Fruit fly (Drosophila melanogaster) whole organism, embryonic: Measurements from ENCODE around the gene dpr10.

Experiments used
- Awh ChIP-seq: fragments of 200-800 bp; sonication (Bioruptor generic); IDR thresholded peaks from 2 replicates; pipeline ENCODE4, ENCODE4 v1.3.6; 2022; ENCODE audit warnings: missing biosample characterization, missing genetic modification characterization
- BtbVII ChIP-seq: fragments of 200-800 bp; sonication (Bioruptor generic); optimal IDR thresholded peaks from 3 replicates; lab custom pipeline; 2017; ENCODE audit warnings: missing biosample characterization, mild to moderate bottlenecking, missing genetic modification characterization
- CG10147 ChIP-seq: fragments of 200-800 bp; sonication (Bioruptor generic); optimal IDR thresholded peaks from 2 replicates; lab custom pipeline; 2019; ENCODE audit warnings: missing biosample characterization, mild to moderate bottlenecking, missing genetic modification characterization, moderate library complexity
- CG10543 ChIP-seq: fragments of 200-800 bp; sonication (Bioruptor generic); optimal IDR thresholded peaks from 3 replicates; lab custom pipeline; 2017; ENCODE audit warnings: missing biosample characterization, mild to moderate bottlenecking, missing genetic modification characterization, moderate library complexity
- CG11696 ChIP-seq: fragments of 200-800 bp; sonication (Bioruptor generic); IDR thresholded peaks from 2 replicates; pipeline ENCODE4 v1.3.6; 2022; ENCODE audit warnings: missing biosample characterization, missing genetic modification characterization
- CG11723 ChIP-seq: fragments of 200-800 bp; sonication (Bioruptor generic); optimal IDR thresholded peaks from 2 replicates; lab custom pipeline; 2017; ENCODE audit warnings: missing biosample characterization, mild to moderate bottlenecking, missing genetic modification characterization
- CG12391 ChIP-seq: fragments of 200-800 bp; sonication (Bioruptor generic); optimal IDR thresholded peaks from 3 replicates; lab custom pipeline; 2018; ENCODE audit warnings: missing biosample characterization, mild to moderate bottlenecking, missing genetic modification characterization, moderate library complexity
- CG12769 ChIP-seq: fragments of 200-800 bp; sonication (Bioruptor generic); optimal IDR thresholded peaks from 2 replicates; lab custom pipeline; 2019; ENCODE audit warnings: missing biosample characterization, mild to moderate bottlenecking, missing genetic modification characterization, moderate library complexity
- CG13296 ChIP-seq: fragments of 200-800 bp; sonication (Bioruptor generic); optimal IDR thresholded peaks from 3 replicates; lab custom pipeline; 2018; ENCODE audit warnings: missing biosample characterization, mild to moderate bottlenecking, missing genetic modification characterization
- CG14441 ChIP-seq: fragments of 200-800 bp; sonication (Bioruptor generic); IDR thresholded peaks from 2 replicates; pipeline ENCODE4 v1.3.6; 2022; ENCODE audit warnings: missing biosample characterization, missing genetic modification characterization
- CG15601 ChIP-seq: fragments of 200-800 bp; sonication (Bioruptor generic); optimal IDR thresholded peaks from 3 replicates; lab custom pipeline; 2019; ENCODE audit warnings: missing biosample characterization, mild to moderate bottlenecking, missing genetic modification characterization, moderate library complexity
- CG16813 ChIP-seq: fragments of 200-800 bp; sonication (Bioruptor generic); IDR thresholded peaks from 3 replicates; pipeline ENCODE4 v1.3.6; 2022; ENCODE audit warnings: missing biosample characterization, missing genetic modification characterization; ENCODE audit not compliant: partially characterized antibody
- CG16863 ChIP-seq: fragments of 200-800 bp; sonication (Bioruptor generic); optimal IDR thresholded peaks from 3 replicates; lab custom pipeline; 2016; ENCODE audit warnings: missing biosample characterization, missing genetic modification characterization
- CG17328 ChIP-seq: fragments of 200-800 bp; sonication (Bioruptor generic); IDR thresholded peaks from 2 replicates; pipeline ENCODE4 v1.3.6; 2022; ENCODE audit warnings: missing biosample characterization, missing genetic modification characterization
- CG18011 ChIP-seq: fragments of 200-800 bp; sonication (Bioruptor generic); optimal IDR thresholded peaks from 2 replicates; lab custom pipeline; 2017; ENCODE audit warnings: missing biosample characterization, missing genetic modification characterization, mild to moderate bottlenecking, moderate library complexity, missing genotype
- CG18599 ChIP-seq: fragments of 200-800 bp; sonication (Bioruptor generic); optimal IDR thresholded peaks from 3 replicates; lab custom pipeline; 2017; ENCODE audit warnings: missing biosample characterization, missing genetic modification characterization, mild to moderate bottlenecking, moderate library complexity, missing genetic modification reagents
- CG18619 ChIP-seq: fragments of 200-800 bp; sonication (Bioruptor generic); optimal IDR thresholded peaks from 3 replicates; lab custom pipeline; 2017; ENCODE audit warnings: missing biosample characterization, mild to moderate bottlenecking, missing genetic modification characterization
- CG18764 ChIP-seq: fragments of 200-800 bp; sonication (Bioruptor generic); optimal IDR thresholded peaks from 3 replicates; lab custom pipeline; 2016; ENCODE audit warnings: missing biosample characterization, missing genetic modification characterization
- CG34224 ChIP-seq: fragments of 200-800 bp; sonication (Bioruptor generic); IDR thresholded peaks from 3 replicates; pipeline ENCODE4 v1.3.6; 2022; ENCODE audit warnings: missing biosample characterization, missing genetic modification characterization; ENCODE audit not compliant: partially characterized antibody
- CG4854 ChIP-seq: fragments of 200-800 bp; sonication (Bioruptor generic); optimal IDR thresholded peaks from 2 replicates; lab custom pipeline; 2016; ENCODE audit warnings: missing biosample characterization, missing genetic modification characterization, inconsistent platforms
- CG5245 ChIP-seq: fragments of 200-800 bp; sonication (Bioruptor generic); optimal IDR thresholded peaks from 3 replicates; lab custom pipeline; 2016; ENCODE audit warnings: missing biosample characterization, missing genetic modification characterization
- CG9437 ChIP-seq: fragments of 200-800 bp; sonication (Bioruptor generic); optimal IDR thresholded peaks from 2 replicates; lab custom pipeline; 2018; ENCODE audit warnings: missing biosample characterization, mild to moderate bottlenecking, missing genetic modification characterization
- CG9727 ChIP-seq: fragments of 200-800 bp; sonication (Bioruptor generic); optimal IDR thresholded peaks from 3 replicates; lab custom pipeline; 2017; ENCODE audit warnings: missing biosample characterization, mild to moderate bottlenecking, missing genetic modification characterization
- CG9932 ChIP-seq: fragments of 200-800 bp; sonication (Bioruptor generic); IDR thresholded peaks from 2 replicates; pipeline ENCODE4 v1.3.6; 2022; ENCODE audit warnings: missing biosample characterization, missing genetic modification characterization
- CoRest ChIP-seq: fragments of 200-800 bp; sonication (Bioruptor generic); optimal IDR thresholded peaks from 3 replicates; lab custom pipeline; 2018; ENCODE audit warnings: missing biosample characterization, mild to moderate bottlenecking, missing genetic modification characterization, moderate library complexity
- CrebB ChIP-seq: fragments of 200-800 bp; sonication (Bioruptor generic); optimal IDR thresholded peaks from 3 replicates; lab custom pipeline; 2018; ENCODE audit warnings: missing biosample characterization, mild to moderate bottlenecking, missing genetic modification characterization
- Dp ChIP-seq: fragments of 200-800 bp; sonication (Bioruptor generic); optimal IDR thresholded peaks from 2 replicates; lab custom pipeline; 2018; ENCODE audit warnings: missing biosample characterization, mild to moderate bottlenecking, missing genetic modification characterization, moderate library complexity
- GATAe ChIP-seq: fragments of 200-800 bp; sonication (Bioruptor generic); conservative IDR thresholded peaks from 2 replicates; pipeline ENCODE4 v1.3.6; 2022; ENCODE audit warnings: missing biosample characterization, missing genetic modification characterization
- MESR4 ChIP-seq: fragments of 200-800 bp; sonication (Bioruptor generic); optimal IDR thresholded peaks from 2 replicates; lab custom pipeline; 2018; ENCODE audit warnings: missing biosample characterization, mild to moderate bottlenecking, missing genetic modification characterization, moderate library complexity
- NC2α ChIP-seq: fragments of 200-800 bp; sonication (Bioruptor generic); optimal IDR thresholded peaks from 2 replicates; lab custom pipeline; 2016; ENCODE audit warnings: missing biosample characterization, missing genetic modification characterization
- Pdp1 ChIP-seq, 2 experiments: fragments of 200-800 bp; sonication (Bioruptor generic); optimal IDR thresholded peaks; 3 replicates each; lab custom pipeline; 2016; ENCODE audit warnings: missing biosample characterization in 2 of 2, missing genetic modification characterization in 2 of 2, mild to moderate bottlenecking in 1 of 2, moderate library complexity in 1 of 2
- Sry-δ ChIP-seq: fragments of 200-800 bp; sonication (Bioruptor generic); optimal IDR thresholded peaks from 2 replicates; lab custom pipeline; 2016; ENCODE audit warnings: missing biosample characterization, missing genetic modification characterization
- YL-1 ChIP-seq: fragments of 200-800 bp; sonication (Bioruptor generic); optimal IDR thresholded peaks from 3 replicates; lab custom pipeline; 2017; ENCODE audit warnings: missing biosample characterization, mild to moderate bottlenecking, missing genetic modification characterization
- cas ChIP-seq: fragments of 200-800 bp; sonication (Bioruptor generic); IDR thresholded peaks from 2 replicates; pipeline ENCODE4 v1.3.6; 2022; ENCODE audit warnings: missing biosample characterization, missing genetic modification characterization
- dimm ChIP-seq: fragments of 200-800 bp; sonication (Bioruptor generic); IDR thresholded peaks from 2 replicates; pipeline ENCODE4 v1.3.6; 2022; ENCODE audit warnings: missing biosample characterization, missing genetic modification characterization
- her ChIP-seq: fragments of 200-800 bp; sonication (Bioruptor generic); optimal IDR thresholded peaks from 2 replicates; lab custom pipeline; 2016; ENCODE audit warnings: missing biosample characterization, missing genetic modification characterization
- ind ChIP-seq: fragments of 200-800 bp; sonication (Bioruptor generic); optimal IDR thresholded peaks from 3 replicates; lab custom pipeline; 2016; ENCODE audit warnings: missing biosample characterization, missing genetic modification characterization
- insv ChIP-seq, 2 experiments: fragments of 200-800 bp; sonication (Bioruptor generic); optimal IDR thresholded peaks; 3 replicates each; lab custom pipeline; 2016 to 2018; ENCODE audit warnings: missing biosample characterization in 2 of 2, missing genetic modification characterization in 2 of 2
- lola ChIP-seq, 3 experiments: fragments of >200 bp in 2 of 3; fragments of 200-800 bp in 1 of 3; sonication (Bioruptor generic) in 1 of 3; optimal IDR thresholded peaks; 2 replicates each; lab custom pipeline; 2017 to 2019; ENCODE audit warnings: missing biosample characterization in 3 of 3, missing genetic modification characterization in 3 of 3, mild to moderate bottlenecking in 1 of 3, moderate library complexity in 1 of 3
- maf-S ChIP-seq: fragments of 200-800 bp; sonication (Bioruptor generic); optimal IDR thresholded peaks from 2 replicates; lab custom pipeline; 2016; ENCODE audit warnings: missing biosample characterization, missing genetic modification characterization
- phol ChIP-seq: fragments of 200-800 bp; sonication (Bioruptor generic); optimal IDR thresholded peaks from 3 replicates; lab custom pipeline; 2018; ENCODE audit warnings: missing biosample characterization, mild to moderate bottlenecking, missing genetic modification characterization, moderate library complexity
- prd ChIP-seq, 3 experiments: fragments of >200 bp in 2 of 3; fragments of 200-800 bp in 1 of 3; sonication (Bioruptor generic) in 1 of 3; optimal IDR thresholded peaks in 2 of 3; IDR thresholded peaks in 1 of 3; 2 replicates in 2 of 3; 3 replicates in 1 of 3; pipeline versions ENCODE4 v1.3.6 to Lab custom; 2017 to 2022; ENCODE audit warnings: missing biosample characterization in 1 of 3, missing genetic modification characterization in 1 of 3
- scrt ChIP-seq: fragments of 200-800 bp; sonication (Bioruptor generic); optimal IDR thresholded peaks from 2 replicates; lab custom pipeline; 2018; ENCODE audit warnings: missing biosample characterization, mild to moderate bottlenecking, missing genetic modification characterization, moderate library complexity
- sens-2 ChIP-seq: fragments of 200-800 bp; sonication (Bioruptor generic); IDR thresholded peaks from 2 replicates; pipeline ENCODE4 v1.3.6; 2022; ENCODE audit warnings: missing biosample characterization, missing genetic modification characterization
- sim ChIP-seq: fragments of 200-800 bp; sonication (Bioruptor generic); IDR thresholded peaks from 2 replicates; pipeline ENCODE4 v1.3.6; 2022; ENCODE audit warnings: missing biosample characterization, missing genetic modification characterization
- sug ChIP-seq: fragments of 200-800 bp; optimal IDR thresholded peaks from 2 replicates; lab custom pipeline; 2019; ENCODE audit warnings: missing biosample characterization, mild to moderate bottlenecking, missing genetic modification characterization, moderate library complexity
- trh ChIP-seq: fragments of 200-800 bp; sonication (Bioruptor generic); optimal IDR thresholded peaks from 2 replicates; lab custom pipeline; 2016; ENCODE audit warnings: missing biosample characterization, missing genetic modification characterization

Gene dpr10

DNA sequence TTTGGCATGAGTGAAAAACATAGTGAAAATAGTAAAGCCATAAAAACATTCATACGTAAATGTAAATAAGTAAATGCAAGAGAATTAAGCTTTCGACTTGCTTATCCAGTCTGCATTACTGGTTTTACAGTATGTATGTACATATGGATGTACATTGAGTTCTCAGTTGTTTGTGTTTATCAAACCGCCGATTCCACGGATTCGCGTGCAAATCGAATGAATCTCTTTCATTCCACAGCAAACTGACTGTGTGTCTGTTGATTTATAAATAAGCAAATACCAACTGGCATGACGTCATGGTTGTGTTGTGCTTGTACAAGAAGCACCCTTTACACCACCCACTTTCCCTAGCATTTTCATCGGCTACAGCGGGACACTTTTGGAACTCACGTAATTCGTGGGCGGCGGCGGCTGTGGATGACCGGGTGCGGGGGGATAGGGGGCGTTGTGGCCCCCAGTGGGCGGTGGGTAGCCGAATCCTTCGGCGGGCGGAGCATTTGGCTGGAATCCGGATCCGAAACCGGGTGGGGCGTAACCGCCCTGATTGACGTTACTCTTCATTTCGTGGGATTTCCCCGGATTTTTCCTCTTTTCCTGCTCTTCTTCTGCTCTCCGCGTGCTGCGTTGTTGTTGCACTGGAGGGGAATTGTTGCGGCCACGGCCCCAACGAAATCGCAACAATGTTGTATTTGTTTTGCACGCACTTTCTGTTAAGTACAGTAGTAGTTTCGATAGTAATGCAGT lies 38.7 kb upstream of the dpr10 start (continued):
- TF ChIP-seq lola (GFP tag; optimal IDR thresholded peaks at IDR 0.05; lab: Kevin White, UChicago) (no peak), CG16863 (no peak), CG11723 (GFP tag; lab: Kevin White, UChicago) (no peak), CG14441 (GFP tag; lab: Robert Waterston, UW) (no peak), prd (optimal IDR thresholded peaks at IDR 0.05; lab: Kevin White, UChicago) (no peak), prd (GFP tag; IDR thresholded peaks at IDR 0.05; lab: Robert Waterston, UW) (no peak), BtbVII (GFP tag; lab: Kevin White, UChicago) (no peak), dimm (GFP tag; lab: Robert Waterston, UW) (no peak), scrt (GFP tag; lab: Kevin White, UChicago) (no peak), cas (GFP tag; lab: Robert Waterston, UW) (no peak), CG10147 (GFP tag; lab: Kevin White, UChicago) (no peak), NC2α (no peak), CG12391 (tag; lab: Kevin White, UChicago) (no peak), CG12769 (tag; lab: Kevin White, UChicago) (peak; percentile 2), CG18764 (GFP tag; lab: Kevin White, UChicago) (no peak), CoRest (tag; lab: Kevin White, UChicago) (no peak), Awh (GFP tag; lab: Robert Waterston, UW) (no peak), GATAe (GFP tag; lab: Robert Waterston, UW) (no peak), CG9727 (GFP tag; lab: Kevin White, UChicago) (no peak), maf-S (GFP tag; lab: Kevin White, UChicago) (no peak), Dp (no peak), sug (tag; lab: Kevin White, UChicago) (no peak), sens-2 (GFP tag; lab: Robert Waterston, UW) (no peak), insv (GFP tag; optimal IDR thresholded peaks at IDR 0.05; lab: Kevin White, UChicago) (no peak), YL-1 (GFP tag; lab: Kevin White, UChicago) (peak; percentile 13), CG15601 (tag; lab: Kevin White, UChicago) (no peak), CG11696 (no peak), CG10543 (GFP tag; lab: Kevin White, UChicago) (no peak), Sry-δ (GFP tag; lab: Kevin White, UChicago) (no peak), her (GFP tag; lab: Kevin White, UChicago) (no peak), Pdp1 (GFP tag; optimal IDR thresholded peaks at IDR 0.05; lab: Kevin White, UChicago) (peak in 1 of 2 experiments; percentile 19), CrebB (tag; lab: Kevin White, UChicago) (no peak), CG34224 (no peak), CG18619 (no peak), CG9932 (GFP tag; lab: Robert Waterston, UW) (0 out of 2 replicates have a peak, but pooled peaks have one; percentile 17), phol (tag; lab: Kevin White, UChicago) (no peak), trh (GFP tag; lab: Kevin White, UChicago) (no peak), CG18599 (GFP tag; lab: Kevin White, UChicago) (no peak), CG18011 (no peak), CG16813 (GFP tag; lab: Robert Waterston, UW) (no peak), CG4854 (GFP tag; lab: Kevin White, UChicago) (no peak), sim (GFP tag; lab: Robert Waterston, UW) (no peak), CG5245 (no peak), ind (GFP tag; lab: Kevin White, UChicago) (no peak), CG9437 (GFP tag; lab: Kevin White, UChicago) (no peak), CG13296 (GFP tag; lab: Kevin White, UChicago) (no peak), MESR4 (GFP tag; lab: Kevin White, UChicago) (peak; percentile 35), CG17328 (GFP tag; lab: Robert Waterston, UW) (0 out of 2 replicates have a peak, but pooled peaks have one; percentile 16)
